Worm (Caenorhabditis elegans) whole organism, midembryonic: Measurements from ENCODE around the gene hmg-4.

Experiments used
- cog-1 ChIP-seq: sonication (generic microtip); optimal IDR thresholded peaks from 2 replicates; lab custom pipeline; 2016; ENCODE audit warnings: missing genetic modification characterization, missing compliant biosample characterization
- tab-1 ChIP-seq: fragments of 200-800 bp; sonication (Bioruptor generic); IDR thresholded peaks from 2 replicates; pipeline ENCODE4 v1.3.6; 2022; ENCODE audit warnings: missing genetic modification characterization, missing compliant biosample characterization

DNA sequence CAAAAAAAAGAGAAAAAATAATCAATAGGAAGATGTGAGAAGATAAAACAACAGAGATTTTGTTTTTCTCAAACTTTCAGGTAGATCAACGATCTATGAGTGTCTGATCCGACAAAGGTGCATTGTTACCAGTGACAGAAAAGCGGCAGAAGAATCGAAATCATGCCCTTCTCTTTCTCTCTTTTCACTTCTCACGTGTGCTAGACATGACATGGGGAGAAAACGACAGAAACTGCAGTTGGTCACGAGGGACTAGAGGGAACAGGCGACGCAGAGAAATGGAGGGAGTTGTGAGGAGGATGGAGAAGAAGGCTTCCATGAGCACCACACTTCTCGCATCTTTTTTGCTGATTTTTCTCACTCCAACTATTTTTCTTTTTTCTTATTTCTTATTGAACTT, 46.2 kb downstream of the hmg-4 start, which contains the start of gene F56C9.10:
- TF ChIP-seq cog-1 (tag; lab: Kevin White, UChicago) (no peak), tab-1 (no peak)
